Worm (Caenorhabditis elegans): ENCODE results near the gene Y38E10A.24.

The Y38E10A.24 gene

ce11 chrII:12726704-12727103, 47.9 kb downstream of the Y38E10A.24 start:
- no peak for TF ChIP-seq fos-1 (tag; optimal IDR thresholded peaks at IDR 0.05)
- TF ChIP-seq nhr-12 (tag; optimal IDR thresholded peaks at IDR 0.05) = no peak
- no peak for TF ChIP-seq F16B12.6 (tag; optimal IDR thresholded peaks at IDR 0.05)
- TF ChIP-seq hlh-4 (tag; optimal IDR thresholded peaks at IDR 0.05) = no peak

DNA sequence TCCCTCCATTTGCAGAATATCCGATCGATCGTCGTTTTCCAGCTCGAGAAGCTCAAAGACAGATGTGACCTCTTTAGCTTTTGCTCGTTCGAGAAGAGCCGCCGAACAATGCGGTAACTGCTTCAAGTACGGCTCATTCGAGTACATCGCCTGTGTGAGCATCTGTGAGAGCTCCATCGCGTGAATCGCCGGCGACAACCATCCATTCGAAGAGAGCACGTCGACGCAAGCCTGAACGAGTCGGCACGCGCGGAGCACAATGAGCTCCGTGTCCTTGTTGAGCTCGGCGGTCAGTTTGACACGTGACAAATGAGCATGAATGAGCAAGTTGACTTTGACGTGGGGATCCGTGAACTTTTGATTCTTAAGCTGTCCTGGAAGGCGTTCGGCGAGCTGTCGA, 49.0 kb downstream of the Y38E10A.24 start:
- TF ChIP-seq sup-37 (GFP tag; optimal IDR thresholded peaks at IDR 0.05) (no peak), efl-1 (optimal IDR thresholded peaks at IDR 0.05) (no peak), efl-1 (GFP tag; optimal IDR thresholded peaks at IDR 0.05 in 1 of 2) (peak in 1 of 2 experiments; percentile 16), ztf-11 (tag; optimal IDR thresholded peaks at IDR 0.05) (no peak)

DNA sequence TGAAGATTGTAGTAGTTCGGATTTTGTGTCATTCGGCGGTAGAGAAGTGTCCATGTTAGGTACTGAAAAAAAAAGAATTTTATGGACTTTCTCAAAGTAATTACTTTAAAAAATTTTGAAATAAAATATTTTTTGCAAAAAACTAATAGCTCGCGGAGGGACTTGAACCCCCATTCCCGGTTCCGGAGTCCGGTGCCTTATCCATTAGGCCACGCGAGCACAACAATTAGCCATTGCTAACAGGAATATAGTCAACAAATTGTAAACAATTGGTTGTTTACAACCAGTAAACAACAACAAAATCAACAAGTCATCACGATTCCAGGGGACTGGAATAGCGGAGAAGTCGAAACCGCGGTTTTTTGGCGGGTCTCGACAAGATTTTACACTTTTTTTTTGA, 49.8 kb downstream of the Y38E10A.24 start:
- no peak for TF ChIP-seq alr-1 (tag; optimal IDR thresholded peaks at IDR 0.05; ENCODE audit: borderline replicate concordance)
- no peak for TF ChIP-seq grh-1 (GFP tag; IDR thresholded peaks at IDR 0.05)
- TF ChIP-seq nhr-11 (tag; optimal IDR thresholded peaks at IDR 0.05) = no peak
- TF ChIP-seq ceh-8 (GFP tag; optimal IDR thresholded peaks at IDR 0.05) = no peak
- TF ChIP-seq nhr-47 (tag; optimal IDR thresholded peaks at IDR 0.05) = no peak
- no peak for TF ChIP-seq dpl-1 (GFP tag; optimal IDR thresholded peaks at IDR 0.05)
- TF ChIP-seq C34B4.2 (tag; optimal IDR thresholded peaks at IDR 0.05) = no peak
- TF ChIP-seq xbp-1 (tag; optimal IDR thresholded peaks at IDR 0.05) = no peak
- no peak for TF ChIP-seq ceh-88 (GFP tag; IDR thresholded peaks at IDR 0.05)
- TF ChIP-seq lin-13 (GFP tag; optimal IDR thresholded peaks at IDR 0.05) = no peak
- TF ChIP-seq hpl-2 (GFP tag; optimal IDR thresholded peaks at IDR 0.05) = no peak
- no peak for TF ChIP-seq ama-1 (optimal IDR thresholded peaks at IDR 0.05)
- TF ChIP-seq elt-2 (tag; optimal IDR thresholded peaks at IDR 0.05) = no peak
- no peak for TF ChIP-seq pax-3 (tag; optimal IDR thresholded peaks at IDR 0.05)
- no peak for TF ChIP-seq lin-15B (tag; optimal IDR thresholded peaks at IDR 0.05)
- TF ChIP-seq lin-14 (GFP tag; optimal IDR thresholded peaks at IDR 0.05) = no peak
- TF ChIP-seq mef-2 (tag; optimal IDR thresholded peaks at IDR 0.05) = no peak
